Fruit fly (Drosophila melanogaster): Measurements from ENCODE around the gene ed.

ed gene

DNA sequence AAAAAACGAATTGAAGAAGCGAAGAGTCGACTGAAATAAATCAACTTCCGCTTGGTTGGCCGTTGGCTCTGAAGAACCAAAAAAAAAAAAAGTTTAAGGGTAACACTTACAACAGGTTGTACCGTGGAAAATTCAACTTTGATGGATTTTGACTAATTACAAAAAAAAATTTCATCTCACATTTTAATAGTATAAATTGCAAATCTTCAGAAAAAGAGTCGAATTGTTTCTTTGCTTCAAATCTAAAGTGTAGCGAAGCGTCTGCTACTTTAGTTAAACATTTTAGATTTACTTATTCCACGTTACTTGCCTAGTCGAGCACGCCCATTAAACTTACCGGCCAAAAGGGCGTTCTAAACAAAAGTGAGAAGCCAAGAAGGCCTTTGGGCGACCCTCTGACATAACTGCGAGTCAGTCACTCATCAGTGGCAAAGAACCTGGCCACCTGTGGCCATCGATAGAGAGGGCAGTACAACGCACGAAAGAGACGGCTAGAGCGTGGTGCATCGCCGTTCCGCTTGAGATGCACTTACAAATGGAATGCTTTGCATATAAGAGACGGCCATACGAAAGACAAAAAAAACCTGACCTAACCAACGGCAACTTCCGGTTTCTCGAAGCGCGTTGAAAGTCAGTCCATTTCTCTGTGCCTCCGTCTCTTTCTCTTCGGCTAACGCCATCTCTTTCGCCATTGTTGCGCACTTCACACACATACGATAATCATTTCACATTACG is 9.4 kb upstream of the ed start (continued):
- peak; percentile 42 for TF ChIP-seq CG5180 (GFP tag; optimal IDR thresholded peaks at IDR 0.05)

dm6 chr2L:4023312-4023926 is 7.8 kb upstream of the ed start:
- TF ChIP-seq CG14710 (tag; optimal IDR thresholded peaks at IDR 0.05) (no peak), Jarid2 (GFP tag; optimal IDR thresholded peaks at IDR 0.05) (no peak), tll (GFP tag; optimal IDR thresholded peaks at IDR 0.05) (peak in 1 of 2 experiments; percentile 33), CG16813 (GFP tag; IDR thresholded peaks at IDR 0.05; ENCODE audit: partially characterized antibody) (no peak), schlank (tag; optimal IDR thresholded peaks at IDR 0.05) (no peak), sens (GFP tag) (peak; percentile 69), CG1832 (GFP tag; optimal IDR thresholded peaks at IDR 0.05) (no peak), CG13296 (GFP tag; optimal IDR thresholded peaks at IDR 0.05) (no peak), nerfin-1 (tag; optimal IDR thresholded peaks at IDR 0.05) (peak; percentile 16), Med (GFP tag) (peak; percentile 24), CG6765 (GFP tag; optimal IDR thresholded peaks at IDR 0.05) (no peak), CG13424 (tag; optimal IDR thresholded peaks at IDR 0.05) (no peak), jumu (GFP tag; optimal IDR thresholded peaks at IDR 0.05) (no peak), abd-A (tag; optimal IDR thresholded peaks at IDR 0.05) (peak; percentile 38), Abd-B (GFP tag; optimal IDR thresholded peaks at IDR 0.05) (no peak), Scr (GFP tag; IDR thresholded peaks at IDR 0.05; ENCODE audit: partially characterized antibody) (no peak), CG7839 (tag; optimal IDR thresholded peaks at IDR 0.05) (no peak), E2f1 (GFP tag; IDR thresholded peaks at IDR 0.05) (no peak), dpn (GFP tag; optimal IDR thresholded peaks at IDR 0.05) (no peak), maf-S (GFP tag; optimal IDR thresholded peaks at IDR 0.05) (no peak), ase (GFP tag; IDR thresholded peaks at IDR 0.05) (0 out of 3 replicates have a peak, but pooled peaks have one; percentile 19), crol (GFP tag; IDR thresholded peaks at IDR 0.05) (peak; percentile 56), kni (GFP tag; optimal IDR thresholded peaks at IDR 0.05) (peak; percentile 45), BEAF-32 (GFP tag; optimal IDR thresholded peaks at IDR 0.05) (no peak), MTF-1 (GFP tag; optimal IDR thresholded peaks at IDR 0.05; ENCODE audit: borderline replicate concordance) (no peak), CoRest (tag; optimal IDR thresholded peaks at IDR 0.05) (no peak), sima (GFP tag; optimal IDR thresholded peaks at IDR 0.05) (no peak), CG12769 (tag; optimal IDR thresholded peaks at IDR 0.05) (no peak), Hmx (GFP tag; optimal IDR thresholded peaks at IDR 0.05) (no peak), CG7987 (GFP tag; optimal IDR thresholded peaks at IDR 0.05) (no peak), crc (GFP tag; optimal IDR thresholded peaks at IDR 0.05) (no peak), scrt (GFP tag; optimal IDR thresholded peaks at IDR 0.05) (peak; percentile 72), da (GFP tag; optimal IDR thresholded peaks at IDR 0.05) (no peak), ERR (GFP tag; optimal IDR thresholded peaks at IDR 0.05) (no peak), CG10209 (GFP tag; optimal IDR thresholded peaks at IDR 0.05) (no peak), CG11504 (tag; optimal IDR thresholded peaks at IDR 0.05) (no peak), CG10959 (GFP tag; IDR thresholded peaks at IDR 0.05) (peak; percentile 32; the same call in 1 of the 2 replicates), slp2 (GFP tag; optimal IDR thresholded peaks at IDR 0.05) (no peak), Fer1 (GFP tag; optimal IDR thresholded peaks at IDR 0.05) (peak; percentile 25), p53 (GFP tag; optimal IDR thresholded peaks at IDR 0.05) (no peak), pzg (GFP tag; optimal IDR thresholded peaks at IDR 0.05) (no peak), aop (GFP tag; IDR thresholded peaks at IDR 0.05) (no peak), CG2889 (GFP tag; IDR thresholded peaks at IDR 0.05) (no peak), CG34422 (GFP tag; IDR thresholded peaks at IDR 0.05) (no peak), eve (GFP tag; optimal IDR thresholded peaks at IDR 0.05) (no peak)
